Worm (Caenorhabditis elegans) whole organism, L4 larva: ENCODE results near the gene egl-43.
A peak's percentile ranks its signal among the peaks of the same experiment; 100 is the strongest.

Experiments used
- D1046.2 ChIP-seq: fragments of 200-800 bp; sonication (Bioruptor generic); IDR thresholded peaks from 2 replicates; pipeline ENCODE4 v1.3.6; 2022; ENCODE audit warnings: missing genetic modification characterization, missing compliant biosample characterization
- F26F4.8 ChIP-seq: fragments of 200-800 bp; sonication (Bioruptor generic); conservative IDR thresholded peaks from 2 replicates; pipeline ENCODE4 v1.3.6; 2022; ENCODE audit warnings: missing genetic modification characterization, missing compliant biosample characterization
- F44E2.7 ChIP-seq: fragments of 200-800 bp; sonication (Bioruptor generic); IDR thresholded peaks from 2 replicates; pipeline ENCODE4 v2.1.2; 2022; ENCODE audit warnings: missing genetic modification characterization, missing compliant biosample characterization
- Y105C5A.15 ChIP-seq: fragments of 200-800 bp; sonication (Bioruptor generic); IDR thresholded peaks from 2 replicates; pipeline ENCODE4 v1.3.6; 2022; ENCODE audit warnings: missing genetic modification characterization, missing compliant biosample characterization
- Y48G9A.11 ChIP-seq: fragments of 200-800 bp; sonication (Bioruptor generic); IDR thresholded peaks from 2 replicates; pipeline ENCODE4 v1.3.6; 2022; ENCODE audit warnings: missing genetic modification reagents, missing genetic modification characterization, missing compliant biosample characterization
- ZK337.2 ChIP-seq: fragments of 200-800 bp; sonication (Bioruptor generic); IDR thresholded peaks from 2 replicates; pipeline ENCODE4 v1.3.6; 2022; ENCODE audit warnings: missing genetic modification reagents, missing genetic modification characterization, missing compliant biosample characterization
- ama-1 ChIP-seq: fragments of 150-350 bp; optimal IDR thresholded peaks from 2 replicates; lab custom pipeline; 2014; ENCODE audit warnings: inconsistent platforms, mixed read lengths
- ceh-20 ChIP-seq: fragments of 200-800 bp; sonication (Bioruptor generic); IDR thresholded peaks from 2 replicates; pipeline ENCODE4 v1.3.6; 2022; ENCODE audit warnings: missing genetic modification reagents, missing genetic modification characterization, missing compliant biosample characterization
- ces-1 ChIP-seq: fragments of 150-350 bp; sonication (generic microtip); optimal IDR thresholded peaks from 4 replicates; lab custom pipeline; 2014; ENCODE audit warnings: missing biosample characterization, missing genetic modification reagents, missing genetic modification characterization
- daf-12 ChIP-seq: fragments of 150-350 bp; optimal IDR thresholded peaks from 2 replicates; lab custom pipeline; 2014; ENCODE audit warnings: missing biosample characterization, missing genetic modification reagents, missing genetic modification characterization
- daf-16 ChIP-seq, 3 experiments: sonication (generic microtip); optimal IDR thresholded peaks; 2 replicates each; lab custom pipeline; 2016 to 2017; ENCODE audit warnings: missing genetic modification characterization in 3 of 3, missing genetic modification reagents in 3 of 3, mild to moderate bottlenecking in 2 of 3, missing compliant biosample characterization in 2 of 3, missing biosample characterization in 1 of 3, moderate library complexity in 1 of 3
- daf-19 ChIP-seq: fragments of 200-800 bp; sonication (Bioruptor generic); conservative IDR thresholded peaks from 2 replicates; pipeline ENCODE4 v1.3.6; 2022; ENCODE audit warnings: missing genetic modification characterization, missing compliant biosample characterization
- daf-8 ChIP-seq: fragments of 200-800 bp; sonication (Bioruptor generic); IDR thresholded peaks from 2 replicates; pipeline ENCODE4 v1.3.6; 2022; ENCODE audit warnings: missing genetic modification characterization, missing compliant biosample characterization
- dpl-1 ChIP-seq: fragments of 150-350 bp; optimal IDR thresholded peaks from 2 replicates; lab custom pipeline; 2014; ENCODE audit warnings: missing biosample characterization, missing genetic modification reagents, missing genetic modification characterization
- duxl-1 ChIP-seq: sonication (generic microtip); optimal IDR thresholded peaks from 2 replicates; lab custom pipeline; 2016; ENCODE audit warnings: mild to moderate bottlenecking, missing genetic modification characterization, moderate library complexity, missing compliant biosample characterization; ENCODE audit not compliant: poor library complexity
- egl-43 ChIP-seq: fragments of 200-800 bp; sonication (Bioruptor generic); IDR thresholded peaks from 2 replicates; pipeline ENCODE4 v1.3.6; 2022; ENCODE audit warnings: missing genetic modification reagents, missing genetic modification characterization, missing compliant biosample characterization
- fkh-10 ChIP-seq: fragments of 150-350 bp; optimal IDR thresholded peaks from 2 replicates; lab custom pipeline; 2014; ENCODE audit warnings: missing biosample characterization, missing genetic modification reagents, missing genetic modification characterization
- gei-8 ChIP-seq: fragments of 200-800 bp; sonication (Bioruptor generic); optimal IDR thresholded peaks from 2 replicates; lab custom pipeline; 2018; ENCODE audit warnings: mild to moderate bottlenecking, missing genetic modification characterization, missing compliant biosample characterization
- jun-1 ChIP-seq: fragments of 150-350 bp; optimal IDR thresholded peaks from 2 replicates; lab custom pipeline; 2014; ENCODE audit warnings: missing biosample characterization, missing genetic modification reagents, missing genetic modification characterization
- lin-13 ChIP-seq: fragments of 150-350 bp; optimal IDR thresholded peaks from 2 replicates; lab custom pipeline; 2014; ENCODE audit warnings: missing biosample characterization, missing genetic modification reagents, missing genetic modification characterization
- lin-15B ChIP-seq: fragments of 150-350 bp; sonication (generic microtip); optimal IDR thresholded peaks from 3 replicates; lab custom pipeline; 2014; ENCODE audit warnings: missing biosample characterization, missing genetic modification characterization
- lsy-2 ChIP-seq, 2 experiments: fragments of 150-350 bp in 1 of 2; sonication (generic microtip) in 1 of 2; optimal IDR thresholded peaks; 2 replicates each; lab custom pipeline; 2014 to 2017; ENCODE audit warnings: missing biosample characterization in 2 of 2, missing genetic modification characterization in 2 of 2
- madf-9 ChIP-seq: fragments of 200-800 bp; sonication (Bioruptor generic); conservative IDR thresholded peaks from 2 replicates; pipeline ENCODE4 v1.3.6; 2022; ENCODE audit warnings: missing genetic modification reagents, missing genetic modification characterization, missing compliant biosample characterization
- mdt-29 ChIP-seq: fragments of 200-800 bp; sonication (Bioruptor generic); IDR thresholded peaks from 2 replicates; pipeline ENCODE4 v1.3.6; 2022; ENCODE audit warnings: missing genetic modification reagents, missing genetic modification characterization, missing compliant biosample characterization
- mxl-2 ChIP-seq: fragments of 200-800 bp; sonication (Bioruptor generic); conservative IDR thresholded peaks from 2 replicates; pipeline ENCODE4 v1.3.6; 2022; ENCODE audit warnings: missing genetic modification reagents, missing genetic modification characterization, missing compliant biosample characterization
- mxl-3 ChIP-seq: fragments of 200-800 bp; sonication (Bioruptor generic); optimal IDR thresholded peaks from 2 replicates; lab custom pipeline; 2018; ENCODE audit warnings: mild to moderate bottlenecking, missing genetic modification characterization, missing compliant biosample characterization
- nhr-102 ChIP-seq: sonication (generic microtip); optimal IDR thresholded peaks from 2 replicates; lab custom pipeline; 2016; ENCODE audit warnings: mild to moderate bottlenecking, missing genetic modification characterization, moderate library complexity, missing compliant biosample characterization
- nhr-41 ChIP-seq: fragments of 200-800 bp; sonication (Bioruptor generic); IDR thresholded peaks from 2 replicates; pipeline ENCODE4 v1.3.6; 2022; ENCODE audit warnings: missing genetic modification reagents, missing genetic modification characterization, missing compliant biosample characterization
- nhr-76 ChIP-seq: fragments of 150-350 bp; optimal IDR thresholded peaks from 2 replicates; lab custom pipeline; 2014; ENCODE audit warnings: missing biosample characterization, missing genetic modification characterization
- nhr-77 ChIP-seq: fragments of 150-350 bp; optimal IDR thresholded peaks from 2 replicates; lab custom pipeline; 2014; ENCODE audit warnings: missing biosample characterization, missing genetic modification characterization
- pha-4 ChIP-seq, 2 experiments: fragments of 150-350 bp in 1 of 2; fragments of 200-800 bp in 1 of 2; sonication (Bioruptor generic) in 1 of 2; IDR thresholded peaks in 1 of 2; optimal IDR thresholded peaks in 1 of 2; 2 replicates each; pipeline versions ENCODE4 v1.3.6 to Lab custom; 2014 to 2022; ENCODE audit warnings: missing genetic modification characterization in 2 of 2, missing genetic modification reagents in 2 of 2, missing biosample characterization in 1 of 2, missing compliant biosample characterization in 1 of 2
- php-3 ChIP-seq: fragments of 200-800 bp; sonication (Bioruptor generic); IDR thresholded peaks from 2 replicates; pipeline ENCODE4 v1.3.6; 2022; ENCODE audit warnings: missing genetic modification reagents, missing genetic modification characterization, missing compliant biosample characterization
- saeg-2 ChIP-seq: fragments of 200-800 bp; sonication (Bioruptor generic); IDR thresholded peaks from 2 replicates; pipeline ENCODE4 v1.3.6; 2022; ENCODE audit warnings: missing genetic modification reagents, missing genetic modification characterization, missing compliant biosample characterization
- set-16 ChIP-seq: fragments of 200-800 bp; sonication (Bioruptor generic); IDR thresholded peaks from 2 replicates; pipeline ENCODE4 v1.3.6; 2022; ENCODE audit warnings: missing genetic modification reagents, missing genetic modification characterization, missing compliant biosample characterization
- snpc-1.2 ChIP-seq: fragments of 200-800 bp; sonication (Bioruptor generic); IDR thresholded peaks from 2 replicates; pipeline ENCODE4 v1.3.6; 2022; ENCODE audit warnings: missing genetic modification reagents, missing genetic modification characterization, missing compliant biosample characterization
- spr-3 ChIP-seq: fragments of 200-800 bp; sonication (Bioruptor generic); optimal IDR thresholded peaks from 2 replicates; lab custom pipeline; 2018; ENCODE audit warnings: mild to moderate bottlenecking, missing genetic modification characterization, missing compliant biosample characterization
- tag-97 ChIP-seq: fragments of 200-800 bp; sonication (Bioruptor generic); IDR thresholded peaks from 2 replicates; pipeline ENCODE4 v1.3.6; 2022; ENCODE audit warnings: missing genetic modification characterization, missing compliant biosample characterization
- tra-1 ChIP-seq: fragments of 200-800 bp; sonication (Bioruptor generic); IDR thresholded peaks from 2 replicates; pipeline ENCODE4 v1.3.6; 2022; ENCODE audit warnings: missing genetic modification reagents, missing genetic modification characterization, missing compliant biosample characterization
- unc-130 ChIP-seq: sonication (generic microtip); optimal IDR thresholded peaks from 2 replicates; lab custom pipeline; 2016; ENCODE audit warnings: missing genetic modification reagents, missing genetic modification characterization, missing compliant biosample characterization
- unc-62 ChIP-seq, 3 experiments: fragments of 150-350 bp in 1 of 3; sonication (generic microtip); optimal IDR thresholded peaks in 2 of 3; peaks in 1 of 3; 1 replicate in 1 of 3; 2 replicates in 2 of 3; lab custom pipeline; 2014 to 2017; ENCODE audit warnings: missing biosample characterization in 3 of 3, missing genetic modification characterization in 3 of 3, missing genetic modification reagents in 3 of 3, missing genotype in 1 of 3
- vab-7 ChIP-seq: fragments of 200-800 bp; sonication (Bioruptor generic); IDR thresholded peaks from 2 replicates; pipeline ENCODE4 v1.3.6; 2022; ENCODE audit warnings: missing genetic modification reagents, missing genetic modification characterization, missing compliant biosample characterization
- zfp-2 ChIP-seq: sonication (generic microtip); optimal IDR thresholded peaks from 2 replicates; lab custom pipeline; 2016; ENCODE audit warnings: mild to moderate bottlenecking, missing genetic modification characterization, missing compliant biosample characterization
- zip-11 ChIP-seq: fragments of 200-800 bp; sonication (Bioruptor generic); IDR thresholded peaks from 2 replicates; pipeline ENCODE4 v1.3.6; 2022; ENCODE audit warnings: missing genetic modification characterization, missing compliant biosample characterization
- zip-2 ChIP-seq: fragments of 150-350 bp; optimal IDR thresholded peaks from 2 replicates; lab custom pipeline; 2014; ENCODE audit warnings: missing biosample characterization, missing genetic modification characterization
- ztf-11 ChIP-seq: fragments of 150-350 bp; optimal IDR thresholded peaks from 2 replicates; lab custom pipeline; 2014; ENCODE audit warnings: missing biosample characterization, missing genetic modification characterization

Gene egl-43

ce11 chrII:9933947-9934383 lies 21.0 kb upstream of the egl-43 start (continued):
- TF ChIP-seq daf-19 (no peak), Y105C5A.15 (GFP tag; lab: Robert Waterston, UW) (no peak), nhr-102 (peak; percentile 62), saeg-2 (GFP tag; lab: Robert Waterston, UW) (0 out of 2 replicates have a peak, but pooled peaks have one; percentile 15), F26F4.8 (GFP tag; lab: Robert Waterston, UW) (no peak), spr-3 (GFP tag; lab: Kevin White, UChicago) (no peak), zfp-2 (tag; lab: Kevin White, UChicago) (no peak), gei-8 (peak; percentile 22), set-16 (no peak), F44E2.7 (GFP tag; lab: Robert Waterston, UW) (no peak), dpl-1 (GFP tag; lab: Kevin White, UChicago) (no peak), nhr-77 (no peak), tag-97 (GFP tag; lab: Robert Waterston, UW) (no peak), snpc-1.2 (GFP tag; lab: Robert Waterston, UW) (no peak), madf-9 (GFP tag; lab: Robert Waterston, UW) (no peak), lin-13 (GFP tag; lab: Kevin White, UChicago) (peak; percentile 61), nhr-76 (tag; lab: Kevin White, UChicago) (no peak), lin-15B (no peak), mxl-3 (GFP tag; lab: Kevin White, UChicago) (no peak), Y48G9A.11 (GFP tag; lab: Robert Waterston, UW) (no peak), unc-130 (GFP tag; lab: Kevin White, UChicago) (no peak), tra-1 (GFP tag; lab: Robert Waterston, UW) (no peak), zip-2 (tag; lab: Kevin White, UChicago) (no peak), nhr-41 (GFP tag; lab: Robert Waterston, UW) (no peak), ztf-11 (tag; lab: Kevin White, UChicago) (no peak), ceh-20 (GFP tag; lab: Robert Waterston, UW) (0 out of 2 replicates have a peak, but pooled peaks have one; percentile 8), ZK337.2 (GFP tag; lab: Robert Waterston, UW) (no peak), pha-4 (GFP tag; IDR thresholded peaks at IDR 0.05; lab: Robert Waterston, UW) (0 out of 2 replicates have a peak, but pooled peaks have one; percentile 29), pha-4 (tag; optimal IDR thresholded peaks at IDR 0.05; lab: Kevin White, UChicago) (no peak), daf-8 (GFP tag; lab: Robert Waterston, UW) (no peak), fkh-10 (GFP tag; lab: Kevin White, UChicago) (no peak), daf-12 (tag; lab: Kevin White, UChicago) (no peak), ama-1 (peak; percentile 78), D1046.2 (GFP tag; lab: Robert Waterston, UW) (peak; percentile 59; the same call in 1 of the 2 replicates), mxl-2 (no peak), unc-62 (GFP tag; optimal IDR thresholded peaks at IDR 0.05 in 1 of 2; lab: Kevin White, UChicago) (no peak), unc-62 (tag; optimal IDR thresholded peaks at IDR 0.05; lab: Kevin White, UChicago) (no peak), egl-43 (GFP tag; lab: Robert Waterston, UW) (no peak), jun-1 (tag; lab: Kevin White, UChicago) (no peak), daf-16 (GFP tag; optimal IDR thresholded peaks at IDR 0.05; lab: Kevin White, UChicago) (peak in 1 of 2 experiments; percentile 65), daf-16 (tag; optimal IDR thresholded peaks at IDR 0.05; lab: Kevin White, UChicago) (peak; percentile 50), duxl-1 (peak; percentile 58), mdt-29 (GFP tag; lab: Robert Waterston, UW) (peak; percentile 30; the same call in 1 of the 2 replicates), php-3 (GFP tag; lab: Robert Waterston, UW) (no peak), vab-7 (peak; percentile 28; the same call in 1 of the 2 replicates), zip-11 (no peak), ces-1 (GFP tag; lab: Kevin White, UChicago) (no peak), lsy-2 (tag; optimal IDR thresholded peaks at IDR 0.05; lab: Kevin White, UChicago) (peak in 1 of 2 experiments; percentile 11)
